Worm (Caenorhabditis elegans) whole organism, midembryonic: ENCODE data around the gene fipr-2.

Experiments used
- T22C8.4 ChIP-seq: fragments of 200-800 bp; sonication (Bioruptor generic); IDR thresholded peaks from 2 replicates; pipeline ENCODE4 v1.3.6; 2022; ENCODE audit warnings: missing genetic modification characterization, missing compliant biosample characterization
- cog-1 ChIP-seq: sonication (generic microtip); optimal IDR thresholded peaks from 2 replicates; lab custom pipeline; 2016; ENCODE audit warnings: missing genetic modification characterization, missing compliant biosample characterization
- flt-1 ChIP-seq: fragments of 200-800 bp; sonication (Bioruptor generic); IDR thresholded peaks from 2 replicates; pipeline ENCODE4 v1.3.6; 2022; ENCODE audit warnings: missing genetic modification characterization, missing compliant biosample characterization
- med-1 ChIP-seq: sonication (generic microtip); optimal IDR thresholded peaks from 2 replicates; lab custom pipeline; 2017; ENCODE audit warnings: missing genetic modification characterization, mild to moderate bottlenecking, missing compliant biosample characterization, antibody characterized with exemption, missing genetic modification reagents; ENCODE audit not compliant: insufficient read depth
- ztf-23 ChIP-seq: fragments of 200-800 bp; sonication (Bioruptor generic); IDR thresholded peaks from 2 replicates; pipeline ENCODE4 v1.3.6; 2022; ENCODE audit warnings: missing genetic modification reagents, missing genetic modification characterization, missing compliant biosample characterization

ce11 chrV:12377256-12377655, 12.1 kb downstream of the fipr-2 start, which contains the start of gene K01D12.1:
- no peak for TF ChIP-seq ztf-23 (GFP tag; lab: Robert Waterston, UW)
- no peak for TF ChIP-seq T22C8.4 (GFP tag; lab: Robert Waterston, UW)
- no peak for TF ChIP-seq med-1
- TF ChIP-seq flt-1 (GFP tag; lab: Robert Waterston, UW), result no peak
- no peak for TF ChIP-seq cog-1 (tag; lab: Kevin White, UChicago)
